Worm (Caenorhabditis elegans) whole organism, young adult: ENCODE results near the gene nstp-2.

Experiments
- B0035.1 ChIP-seq: sonication (generic microtip); optimal IDR thresholded peaks from 2 replicates; lab custom pipeline; 2016; ENCODE audit warnings: missing genetic modification characterization, mild to moderate bottlenecking, missing compliant biosample characterization, missing genotype, missing genetic modification reagents
- B0261.1 ChIP-seq: sonication (generic microtip); optimal IDR thresholded peaks from 2 replicates; lab custom pipeline; 2016; ENCODE audit warnings: mild to moderate bottlenecking, missing genetic modification characterization, moderate library complexity, missing compliant biosample characterization
- C06A6.2 ChIP-seq: fragments of 200-800 bp; sonication (Bioruptor generic); conservative IDR thresholded peaks from 2 replicates; pipeline ENCODE4 v1.3.6; 2022; ENCODE audit warnings: missing genetic modification characterization, missing compliant biosample characterization
- F10E7.11 ChIP-seq: sonication (generic microtip); optimal IDR thresholded peaks from 2 replicates; lab custom pipeline; 2017; ENCODE audit warnings: mild to moderate bottlenecking, missing genetic modification characterization, moderate library complexity, missing compliant biosample characterization
- F22D6.2 ChIP-seq: sonication (generic microtip); optimal IDR thresholded peaks from 2 replicates; lab custom pipeline; 2016; ENCODE audit warnings: mild to moderate bottlenecking, missing genetic modification characterization, missing compliant biosample characterization
- F33H1.4 ChIP-seq: fragments of 200-800 bp; sonication (Bioruptor generic); IDR thresholded peaks from 2 replicates; pipeline ENCODE4 v1.3.6; 2022; ENCODE audit warnings: missing genetic modification reagents, missing genetic modification characterization, missing compliant biosample characterization
- F49E8.2 ChIP-seq: sonication (generic microtip); optimal IDR thresholded peaks from 3 replicates; lab custom pipeline; 2017; ENCODE audit warnings: missing genetic modification characterization, mild to moderate bottlenecking, missing compliant biosample characterization, antibody characterized with exemption, moderate library complexity; ENCODE audit not compliant: insufficient read depth
- F52B5.7 ChIP-seq: sonication (generic microtip); optimal IDR thresholded peaks from 2 replicates; lab custom pipeline; 2016; ENCODE audit warnings: mild to moderate bottlenecking, missing genetic modification characterization, missing compliant biosample characterization
- F57A8.1 ChIP-seq: fragments of 200-800 bp; sonication (Bioruptor generic); optimal IDR thresholded peaks from 2 replicates; lab custom pipeline; 2018; ENCODE audit warnings: mild to moderate bottlenecking, missing genetic modification characterization, moderate library complexity, missing compliant biosample characterization
- F57C9.4 ChIP-seq: sonication (generic microtip); optimal IDR thresholded peaks from 2 replicates; lab custom pipeline; 2017; ENCODE audit warnings: mild to moderate bottlenecking, missing genetic modification characterization, missing compliant biosample characterization
- K11D2.4 ChIP-seq: fragments of 200-800 bp; sonication (Bioruptor generic); IDR thresholded peaks from 2 replicates; pipeline ENCODE4 v1.3.6; 2022; ENCODE audit warnings: missing genetic modification reagents, missing genetic modification characterization, missing compliant biosample characterization
- T07F8.4 ChIP-seq: sonication (generic microtip); optimal IDR thresholded peaks from 2 replicates; lab custom pipeline; 2016; ENCODE audit warnings: mild to moderate bottlenecking, missing genetic modification characterization, moderate library complexity, missing compliant biosample characterization
- Y53F4B.3 ChIP-seq: fragments of 200-800 bp; sonication (Bioruptor generic); IDR thresholded peaks from 2 replicates; pipeline ENCODE4 v1.3.6; 2022; ENCODE audit warnings: missing genetic modification reagents, missing genetic modification characterization, missing compliant biosample characterization
- Y56A3A.18 ChIP-seq: fragments of 200-800 bp; sonication (Bioruptor generic); IDR thresholded peaks from 2 replicates; pipeline ENCODE4 v1.3.6; 2022; ENCODE audit warnings: missing genetic modification reagents, missing genetic modification characterization, missing compliant biosample characterization
- Y67H2A.10 ChIP-seq: fragments of 200-800 bp; sonication (Bioruptor generic); conservative IDR thresholded peaks from 2 replicates; pipeline ENCODE4 v1.3.6; 2022; ENCODE audit warnings: missing genetic modification reagents, missing genetic modification characterization, missing compliant biosample characterization
- attf-5 ChIP-seq: fragments of 200-800 bp; sonication (Bioruptor generic); optimal IDR thresholded peaks from 2 replicates; lab custom pipeline; 2018; ENCODE audit warnings: mild to moderate bottlenecking, missing genetic modification characterization, missing compliant biosample characterization
- ccch-3 ChIP-seq: fragments of 200-800 bp; sonication (Bioruptor generic); optimal IDR thresholded peaks from 2 replicates; lab custom pipeline; 2018; ENCODE audit warnings: mild to moderate bottlenecking, missing genetic modification characterization, missing compliant biosample characterization
- cebp-1 ChIP-seq, 2 experiments: fragments of 200-800 bp in 1 of 2; sonication (Bioruptor generic) in 1 of 2; sonication (generic microtip) in 1 of 2; IDR thresholded peaks in 1 of 2; optimal IDR thresholded peaks in 1 of 2; 2 replicates each; pipeline versions ENCODE4 v1.3.6 to Lab custom; 2017 to 2022; ENCODE audit warnings: missing compliant biosample characterization in 2 of 2, missing genetic modification characterization in 2 of 2, mild to moderate bottlenecking in 1 of 2, missing genetic modification reagents in 1 of 2, moderate library complexity in 1 of 2
- ceh-27 ChIP-seq: fragments of 200-800 bp; sonication (Bioruptor generic); optimal IDR thresholded peaks from 2 replicates; lab custom pipeline; 2018; ENCODE audit warnings: mild to moderate bottlenecking, missing genetic modification characterization, moderate library complexity, missing compliant biosample characterization
- ceh-91 ChIP-seq: fragments of 200-800 bp; sonication (Bioruptor generic); IDR thresholded peaks from 2 replicates; pipeline ENCODE4 v1.3.6; 2022; ENCODE audit warnings: missing genetic modification reagents, missing genetic modification characterization, missing compliant biosample characterization
- dpff-1 ChIP-seq: sonication (generic microtip); optimal IDR thresholded peaks from 2 replicates; lab custom pipeline; 2017; ENCODE audit warnings: mild to moderate bottlenecking, missing genetic modification characterization, missing compliant biosample characterization
- egl-44 ChIP-seq: fragments of 200-800 bp; sonication (Bioruptor generic); IDR thresholded peaks from 2 replicates; pipeline ENCODE4 v1.3.6; 2022; ENCODE audit warnings: missing genetic modification reagents, missing genetic modification characterization, missing compliant biosample characterization
- ets-4 ChIP-seq: fragments of 200-800 bp; sonication (Bioruptor generic); optimal IDR thresholded peaks from 2 replicates; lab custom pipeline; 2018; ENCODE audit warnings: mild to moderate bottlenecking, missing genetic modification characterization, missing compliant biosample characterization
- him-1 ChIP-seq: sonication (generic microtip); optimal IDR thresholded peaks from 2 replicates; lab custom pipeline; 2016; ENCODE audit warnings: missing genotype, missing genetic modification reagents, missing genetic modification characterization, missing compliant biosample characterization
- hlh-12 ChIP-seq: sonication (generic microtip); optimal IDR thresholded peaks from 2 replicates; lab custom pipeline; 2016; ENCODE audit warnings: missing genetic modification characterization, missing compliant biosample characterization
- hmg-1.2 ChIP-seq: fragments of 200-800 bp; sonication (Bioruptor generic); IDR thresholded peaks from 2 replicates; pipeline ENCODE4 v1.3.6; 2022; ENCODE audit warnings: missing genetic modification reagents, missing genetic modification characterization, missing compliant biosample characterization
- lag-1 ChIP-seq: fragments of 200-800 bp; sonication (Bioruptor generic); IDR thresholded peaks from 2 replicates; pipeline ENCODE4 v1.3.6; 2022; ENCODE audit warnings: missing genetic modification reagents, missing genetic modification characterization, missing compliant biosample characterization
- let-526 ChIP-seq: fragments of 200-800 bp; sonication (Bioruptor generic); IDR thresholded peaks from 2 replicates; pipeline ENCODE4 v1.3.6; 2022; ENCODE audit warnings: missing genetic modification reagents, missing genetic modification characterization, missing compliant biosample characterization
- let-607 ChIP-seq, 2 experiments: fragments of 200-800 bp in 1 of 2; sonication (Bioruptor generic) in 1 of 2; sonication (generic microtip) in 1 of 2; optimal IDR thresholded peaks; 2 replicates each; lab custom pipeline; 2016 to 2018; ENCODE audit warnings: mild to moderate bottlenecking in 2 of 2, missing compliant biosample characterization in 2 of 2, missing genetic modification characterization in 2 of 2, moderate library complexity in 2 of 2, missing genotype in 1 of 2
- lsy-27 ChIP-seq: sonication (generic microtip); optimal IDR thresholded peaks from 2 replicates; lab custom pipeline; 2017; ENCODE audit warnings: missing genetic modification characterization, mild to moderate bottlenecking, missing compliant biosample characterization, antibody characterized with exemption, missing genotype, borderline replicate concordance; ENCODE audit not compliant: insufficient read depth
- mxl-1 ChIP-seq: sonication (generic microtip); optimal IDR thresholded peaks from 2 replicates; lab custom pipeline; 2016; ENCODE audit warnings: missing genetic modification characterization, missing compliant biosample characterization
- nfya-1 ChIP-seq: sonication (generic microtip); optimal IDR thresholded peaks from 2 replicates; lab custom pipeline; 2017; ENCODE audit warnings: antibody characterized with exemption, missing compliant biosample characterization, missing genetic modification characterization, borderline replicate concordance; ENCODE audit not compliant: insufficient read depth
- nfyb-1 ChIP-seq: fragments of 200-800 bp; sonication (Bioruptor generic); IDR thresholded peaks from 2 replicates; pipeline ENCODE4 v1.3.6; 2022; ENCODE audit warnings: missing genetic modification reagents, missing genetic modification characterization, missing compliant biosample characterization
- nhr-179 ChIP-seq: sonication (generic microtip); optimal IDR thresholded peaks from 2 replicates; lab custom pipeline; 2016; ENCODE audit warnings: mild to moderate bottlenecking, missing genetic modification characterization, missing compliant biosample characterization
- nhr-80 ChIP-seq: sonication (generic microtip); optimal IDR thresholded peaks from 2 replicates; lab custom pipeline; 2016; ENCODE audit warnings: missing genetic modification characterization, missing compliant biosample characterization
- sdz-38 ChIP-seq: sonication (generic microtip); optimal IDR thresholded peaks from 2 replicates; lab custom pipeline; 2016; ENCODE audit warnings: missing genotype, missing genetic modification characterization, missing compliant biosample characterization
- sea-2 ChIP-seq: fragments of 200-800 bp; sonication (Bioruptor generic); IDR thresholded peaks from 2 replicates; pipeline ENCODE4 v1.3.6; 2022; ENCODE audit warnings: missing genetic modification characterization, missing compliant biosample characterization
- snpc-1.1 ChIP-seq: sonication (generic microtip); optimal IDR thresholded peaks from 2 replicates; lab custom pipeline; 2017; ENCODE audit warnings: missing genetic modification characterization, mild to moderate bottlenecking, missing compliant biosample characterization, antibody characterized with exemption, moderate library complexity, missing genotype, missing genetic modification reagents; ENCODE audit not compliant: insufficient read depth
- snpc-4 ChIP-seq, 5 experiments: fragments of 150-350 bp in 1 of 5; sonication (generic microtip) in 4 of 5; optimal IDR thresholded peaks; 2 replicates each; lab custom pipeline; 2014 to 2018; ENCODE audit warnings: missing genetic modification characterization in 5 of 5, missing biosample characterization in 3 of 5, antibody characterized with exemption in 2 of 5, mild to moderate bottlenecking in 2 of 5, missing compliant biosample characterization in 2 of 5, missing genotype in 2 of 5, moderate library complexity in 2 of 5, missing genetic modification reagents in 1 of 5
- sptf-2 ChIP-seq: fragments of 200-800 bp; sonication (Bioruptor generic); optimal IDR thresholded peaks from 2 replicates; lab custom pipeline; 2018; ENCODE audit warnings: mild to moderate bottlenecking, missing genetic modification characterization, missing compliant biosample characterization
- ztf-18 ChIP-seq: sonication (generic microtip); optimal IDR thresholded peaks from 2 replicates; lab custom pipeline; 2016; ENCODE audit warnings: missing genotype, mild to moderate bottlenecking, missing genetic modification characterization, missing compliant biosample characterization

Gene nstp-2

DNA sequence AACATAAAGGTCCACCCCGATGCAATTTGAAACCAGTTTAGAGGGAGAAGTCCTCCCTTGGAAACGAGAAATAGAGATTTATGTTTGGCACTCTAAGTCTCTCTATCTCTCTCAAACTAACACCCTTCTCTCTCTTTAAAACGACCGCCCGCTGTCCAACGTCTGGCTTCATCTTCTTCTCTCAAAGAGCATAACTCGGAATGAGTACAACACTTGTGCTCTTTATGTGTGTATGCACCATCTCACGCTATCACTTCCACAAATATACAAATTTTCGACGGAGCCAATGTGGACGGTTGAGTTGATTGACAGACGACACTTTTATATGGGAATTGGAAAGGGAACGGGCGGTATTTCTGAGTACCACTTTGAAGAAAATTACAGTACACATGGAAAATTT, 31.6 kb downstream of the nstp-2 start:
- TF ChIP-seq egl-44 (GFP tag; lab: Robert Waterston, UW) (no peak), F57A8.1 (GFP tag; lab: Kevin White, UChicago) (no peak), let-607 (tag; optimal IDR thresholded peaks at IDR 0.05; lab: Kevin White, UChicago) (peak; percentile 27 to 79), attf-5 (GFP tag; lab: Kevin White, UChicago) (peak; percentile 30), nhr-80 (tag; lab: Kevin White, UChicago) (peak; percentile 94), Y53F4B.3 (GFP tag; lab: Robert Waterston, UW) (no peak), F10E7.11 (no peak), nfya-1 (tag; lab: Kevin White, UChicago) (no peak), let-526 (GFP tag; lab: Robert Waterston, UW) (no peak), Y56A3A.18 (0 out of 2 replicates have a peak, but pooled peaks have one; percentile 10), T07F8.4 (tag; lab: Kevin White, UChicago) (no peak), dpff-1 (tag; lab: Kevin White, UChicago) (no peak), hmg-1.2 (GFP tag; lab: Robert Waterston, UW) (no peak), sea-2 (GFP tag; lab: Robert Waterston, UW) (no peak), sptf-2 (GFP tag; lab: Kevin White, UChicago) (no peak), B0035.1 (no peak), him-1 (no peak), nfyb-1 (GFP tag; lab: Robert Waterston, UW) (peak; percentile 51; the same call in 1 of the 2 replicates), hlh-12 (no peak), cebp-1 (GFP tag; IDR thresholded peaks at IDR 0.05; lab: Robert Waterston, UW) (no peak), cebp-1 (tag; optimal IDR thresholded peaks at IDR 0.05; lab: Kevin White, UChicago) (peak; percentile 47), F57C9.4 (tag; lab: Kevin White, UChicago) (no peak)
- TF ChIP-seq, all 124 proteins: peak for 6

DNA sequence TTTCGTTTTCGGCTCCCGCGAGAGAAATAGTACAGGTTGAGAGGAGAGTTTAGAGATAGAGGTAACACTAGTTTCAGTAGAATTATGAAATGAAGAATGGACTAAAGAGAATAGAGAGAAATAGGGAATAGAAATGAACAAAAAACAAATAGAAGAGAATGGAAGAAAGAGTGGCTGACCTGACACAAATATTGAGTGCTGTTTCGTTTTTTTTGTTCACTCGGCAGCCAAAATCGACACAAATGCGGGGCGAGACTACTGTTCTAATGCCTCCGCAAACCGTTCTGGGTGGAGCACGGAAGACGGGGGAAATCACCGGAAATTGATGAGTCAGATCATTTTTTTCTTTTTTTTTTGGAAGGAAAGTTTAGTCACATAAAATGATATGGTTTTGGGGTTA, 33.3 kb downstream of the nstp-2 start:
- TF ChIP-seq ceh-27 (no peak), nhr-80 (tag; lab: Kevin White, UChicago) (peak; percentile 12), cebp-1 (GFP tag; IDR thresholded peaks at IDR 0.05; lab: Robert Waterston, UW) (no peak), cebp-1 (tag; optimal IDR thresholded peaks at IDR 0.05; lab: Kevin White, UChicago) (peak; percentile 47), F22D6.2 (tag; lab: Kevin White, UChicago) (no peak), hmg-1.2 (GFP tag; lab: Robert Waterston, UW) (peak; percentile 74), mxl-1 (tag; lab: Kevin White, UChicago) (no peak)

DNA sequence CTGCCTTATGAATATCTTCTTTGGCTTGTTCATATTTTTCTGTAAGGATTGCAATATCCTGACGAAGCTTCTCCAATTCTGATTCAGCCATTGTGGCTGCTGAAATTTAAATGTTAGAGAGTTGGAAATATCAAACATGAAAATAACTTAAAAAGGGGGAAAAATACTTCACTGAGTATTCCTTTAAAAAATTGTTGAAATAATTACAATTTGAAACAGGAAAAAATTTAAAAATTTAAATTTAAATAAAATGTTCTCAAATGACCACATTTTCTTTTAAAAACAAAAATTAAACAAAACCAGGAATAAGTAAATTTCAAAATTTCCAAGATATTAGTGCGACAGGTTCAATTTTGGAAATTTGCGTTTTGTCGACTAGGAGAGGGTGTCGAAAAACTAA, 33.8 kb downstream of the nstp-2 start, which contains the start of gene bicd-1:
TSS of gene bicd-1 (minus strand) at position 101 of the 400 bp plus-strand sequence.
- TF ChIP-seq ztf-18 (tag; lab: Kevin White, UChicago): no peak
- TF ChIP-seq B0261.1 (tag; lab: Kevin White, UChicago): no peak
- TF ChIP-seq Y53F4B.3 (GFP tag; lab: Robert Waterston, UW): no peak
- TF ChIP-seq F57A8.1 (GFP tag; lab: Kevin White, UChicago): no peak
- no peak for TF ChIP-seq nfyb-1 (GFP tag; lab: Robert Waterston, UW)
- TF ChIP-seq F49E8.2 (tag; lab: Kevin White, UChicago): no peak
- TF ChIP-seq Y67H2A.10 (GFP tag; lab: Robert Waterston, UW): no peak
- no peak for TF ChIP-seq ets-4

DNA sequence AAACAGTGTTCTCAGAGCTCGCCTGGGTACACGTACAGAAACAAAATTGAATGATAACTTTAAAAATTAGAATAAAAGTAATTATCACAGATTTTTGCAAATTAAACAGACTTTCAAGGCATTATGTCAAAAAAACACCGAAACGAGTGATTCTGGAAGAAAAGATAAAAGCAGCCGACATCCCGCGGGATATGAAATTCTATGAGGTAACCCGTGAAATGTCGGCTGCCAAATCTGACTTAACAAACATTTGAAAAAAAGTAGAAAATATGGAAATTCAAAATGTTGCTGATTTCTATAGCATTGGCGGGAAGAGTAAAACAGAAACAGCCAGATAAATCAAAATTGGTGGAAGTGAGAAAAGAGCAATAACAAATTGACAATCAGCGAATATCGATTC, 40.4 kb downstream of the nstp-2 start:
- no peak for TF ChIP-seq lag-1 (GFP tag; lab: Robert Waterston, UW)
- no peak for TF ChIP-seq sea-2 (GFP tag; lab: Robert Waterston, UW)
- TF ChIP-seq nhr-179 (tag; lab: Kevin White, UChicago): no peak
- no peak for TF ChIP-seq lsy-27 (tag; lab: Kevin White, UChicago)
- no peak for TF ChIP-seq C06A6.2 (GFP tag; lab: Robert Waterston, UW)
- TF ChIP-seq K11D2.4: no peak
- no peak for TF ChIP-seq sdz-38
- TF ChIP-seq F52B5.7 (tag; lab: Kevin White, UChicago): no peak
- peak; percentile 82 for TF ChIP-seq snpc-1.1 (tag; lab: Kevin White, UChicago)
- TF ChIP-seq nhr-80 (tag; lab: Kevin White, UChicago): no peak
- TF ChIP-seq F33H1.4: no peak
- TF ChIP-seq ceh-27: no peak
- no peak for TF ChIP-seq ceh-91 (GFP tag; lab: Robert Waterston, UW)
- peak; percentile 47 for TF ChIP-seq snpc-4 (GFP tag; optimal IDR thresholded peaks at IDR 0.05; lab: Kevin White, UChicago)
- peak; percentile 3 to 76 (median 66) for TF ChIP-seq snpc-4 (tag; optimal IDR thresholded peaks at IDR 0.05; lab: Kevin White, UChicago)
- TF ChIP-seq ccch-3 (GFP tag; lab: Kevin White, UChicago): no peak
- TF ChIP-seq, all 124 proteins: peak for 2
